Worm (Caenorhabditis elegans) whole organism, early embryonic: Measurements from ENCODE around the gene R04B5.6.

Source experiments
- B0310.2 ChIP-seq: sonication (generic microtip); optimal IDR thresholded peaks from 2 replicates; lab custom pipeline; 2016; ENCODE audit warnings: mild to moderate bottlenecking, missing genetic modification characterization, missing compliant biosample characterization
- F13C5.2 ChIP-seq: sonication (generic microtip); optimal IDR thresholded peaks from 2 replicates; lab custom pipeline; 2017; ENCODE audit warnings: mild to moderate bottlenecking, missing genetic modification characterization, inconsistent platforms, missing compliant biosample characterization
- aly-1 ChIP-seq: sonication (generic microtip); optimal IDR thresholded peaks from 2 replicates; lab custom pipeline; 2016; ENCODE audit warnings: missing genetic modification characterization, missing compliant biosample characterization
- ama-1 ChIP-seq: fragments of 150-350 bp; optimal IDR thresholded peaks from 2 replicates; lab custom pipeline; 2014
- ceh-13 ChIP-seq: fragments of 200-800 bp; sonication (Bioruptor generic); optimal IDR thresholded peaks from 2 replicates; lab custom pipeline; 2018; ENCODE audit warnings: mild to moderate bottlenecking, missing genetic modification characterization, missing compliant biosample characterization
- ceh-36 ChIP-seq: sonication (generic microtip); optimal IDR thresholded peaks from 2 replicates; lab custom pipeline; 2016; ENCODE audit warnings: missing genetic modification characterization, inconsistent platforms, missing compliant biosample characterization
- ets-7 ChIP-seq: sonication (generic microtip); optimal IDR thresholded peaks from 2 replicates; lab custom pipeline; 2016; ENCODE audit warnings: missing genotype, missing genetic modification characterization, missing compliant biosample characterization
- flt-1 ChIP-seq: fragments of 200-800 bp; sonication (Bioruptor generic); IDR thresholded peaks from 2 replicates; pipeline ENCODE4 v1.3.6; 2022; ENCODE audit warnings: missing genetic modification characterization, missing compliant biosample characterization
- hmbx-1 ChIP-seq: sonication (generic microtip); optimal IDR thresholded peaks from 2 replicates; lab custom pipeline; 2016; ENCODE audit warnings: mild to moderate bottlenecking, missing genetic modification characterization, missing compliant biosample characterization
- hmg-4 ChIP-seq: fragments of 200-800 bp; sonication (Bioruptor generic); optimal IDR thresholded peaks from 2 replicates; lab custom pipeline; 2018; ENCODE audit warnings: mild to moderate bottlenecking, missing genetic modification characterization, missing compliant biosample characterization
- hnd-1 ChIP-seq: sonication (generic microtip); optimal IDR thresholded peaks from 2 replicates; lab custom pipeline; 2016; ENCODE audit warnings: missing genetic modification characterization, missing compliant biosample characterization
- pes-1 ChIP-seq: fragments of 200-800 bp; sonication (Bioruptor generic); IDR thresholded peaks from 2 replicates; pipeline ENCODE4 v1.3.6; 2022; ENCODE audit warnings: missing genetic modification reagents, missing genetic modification characterization, missing compliant biosample characterization
- scrt-1 ChIP-seq: fragments of 200-800 bp; sonication (Bioruptor generic); IDR thresholded peaks from 2 replicates; pipeline ENCODE4 v1.3.6; 2022; ENCODE audit warnings: missing genetic modification characterization, missing compliant biosample characterization
- sea-1 ChIP-seq: fragments of 200-800 bp; sonication (Bioruptor generic); conservative IDR thresholded peaks from 2 replicates; pipeline ENCODE4 v1.3.6; 2022; ENCODE audit warnings: missing genetic modification characterization, missing compliant biosample characterization
- tbx-11 ChIP-seq: fragments of 200-800 bp; sonication (Bioruptor generic); IDR thresholded peaks from 2 replicates; pipeline ENCODE4 v1.3.6; 2022; ENCODE audit warnings: missing genetic modification characterization, missing compliant biosample characterization
- tbx-37 ChIP-seq: fragments of 200-800 bp; sonication (Bioruptor generic); conservative IDR thresholded peaks from 2 replicates; pipeline ENCODE4 v1.3.6; 2022; ENCODE audit warnings: missing genetic modification reagents, missing genetic modification characterization, missing compliant biosample characterization
- tra-4 ChIP-seq: sonication (generic microtip); optimal IDR thresholded peaks from 2 replicates; lab custom pipeline; 2017; ENCODE audit warnings: missing genetic modification characterization, missing compliant biosample characterization

Gene R04B5.6

DNA sequence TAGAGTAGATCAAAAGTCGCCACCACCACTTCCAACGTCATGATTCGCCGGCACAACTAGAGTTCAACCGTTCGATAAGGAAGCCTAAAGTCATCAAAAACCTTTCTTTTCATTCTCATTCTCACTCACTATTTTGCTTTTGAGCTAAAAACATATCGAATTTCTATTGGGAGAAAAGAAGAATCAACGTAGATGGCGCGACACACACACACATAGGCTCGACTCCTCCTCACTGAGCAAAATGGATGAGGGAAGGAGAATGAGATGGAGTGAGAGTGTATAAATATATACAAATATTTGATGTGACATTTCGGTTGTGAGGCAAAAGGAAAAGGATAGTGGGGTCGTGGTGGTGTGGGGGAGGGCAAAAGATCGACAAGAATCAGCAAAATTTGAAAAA, 40.2 kb upstream of the R04B5.6 start:
- no peak for TF ChIP-seq ama-1
- TF ChIP-seq hmg-4, result no peak
- TF ChIP-seq scrt-1 (GFP tag; lab: Robert Waterston, UW), result no peak
- no peak for TF ChIP-seq ets-7 (tag; lab: Kevin White, UChicago)
- no peak for TF ChIP-seq ceh-36 (tag; lab: Kevin White, UChicago)
- no peak for TF ChIP-seq ceh-13
- no peak for TF ChIP-seq tbx-37
- TF ChIP-seq B0310.2 (tag; lab: Kevin White, UChicago), result no peak
- no peak for TF ChIP-seq flt-1
- no peak for TF ChIP-seq sea-1 (GFP tag; lab: Robert Waterston, UW)
- TF ChIP-seq hnd-1 (tag; lab: Kevin White, UChicago), result no peak
- no peak for TF ChIP-seq F13C5.2 (tag; lab: Kevin White, UChicago)
- no peak for TF ChIP-seq hmbx-1 (tag; lab: Kevin White, UChicago)

DNA sequence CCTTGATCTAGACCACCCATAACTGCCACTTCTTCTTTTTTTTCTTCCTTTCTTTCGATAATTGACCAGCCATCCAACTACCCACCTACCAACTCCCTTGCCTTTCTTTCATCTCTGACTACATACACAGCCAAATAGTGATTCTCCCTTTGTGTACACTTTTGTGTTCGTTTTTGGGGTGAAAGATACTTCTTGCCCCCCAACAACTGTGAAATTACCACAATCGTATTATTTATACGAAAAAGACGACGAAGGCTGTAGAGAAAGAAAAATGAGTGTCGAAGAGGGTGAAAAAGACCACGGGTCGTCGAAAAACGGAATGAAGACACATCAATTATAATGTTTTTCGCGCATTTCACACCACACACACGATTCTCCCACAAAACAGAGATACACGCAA, 38.5 kb upstream of the R04B5.6 start:
- TF ChIP-seq hmbx-1 (tag; lab: Kevin White, UChicago) (no peak), aly-1 (tag; lab: Kevin White, UChicago) (no peak), tra-4 (tag; lab: Kevin White, UChicago) (no peak)

- TF ChIP-seq ama-1, result no peak
- TF ChIP-seq ceh-13, result no peak
- no peak for TF ChIP-seq hmbx-1 (tag; lab: Kevin White, UChicago)
- no peak for TF ChIP-seq hnd-1 (tag; lab: Kevin White, UChicago)
- no peak for TF ChIP-seq aly-1 (tag; lab: Kevin White, UChicago)
- no peak for TF ChIP-seq sea-1 (GFP tag; lab: Robert Waterston, UW)
- TF ChIP-seq ets-7 (tag; lab: Kevin White, UChicago), result no peak
- no peak for TF ChIP-seq F13C5.2 (tag; lab: Kevin White, UChicago)
Observed at ce11 chrV:10047189-10047588, 37.8 kb upstream of the R04B5.6 start.

- 0 out of 2 replicates have a peak, but pooled peaks have one; percentile 12 for TF ChIP-seq tbx-11 (GFP tag; lab: Robert Waterston, UW)
- TF ChIP-seq pes-1 (GFP tag; lab: Robert Waterston, UW), result 0 out of 2 replicates have a peak, but pooled peaks have one; percentile 60
- TF ChIP-seq scrt-1 (GFP tag; lab: Robert Waterston, UW), result 0 out of 2 replicates have a peak, but pooled peaks have one; percentile 29
Observed at ce11 chrV:10049192-10049816, 35.7 kb upstream of the R04B5.6 start.

DNA sequence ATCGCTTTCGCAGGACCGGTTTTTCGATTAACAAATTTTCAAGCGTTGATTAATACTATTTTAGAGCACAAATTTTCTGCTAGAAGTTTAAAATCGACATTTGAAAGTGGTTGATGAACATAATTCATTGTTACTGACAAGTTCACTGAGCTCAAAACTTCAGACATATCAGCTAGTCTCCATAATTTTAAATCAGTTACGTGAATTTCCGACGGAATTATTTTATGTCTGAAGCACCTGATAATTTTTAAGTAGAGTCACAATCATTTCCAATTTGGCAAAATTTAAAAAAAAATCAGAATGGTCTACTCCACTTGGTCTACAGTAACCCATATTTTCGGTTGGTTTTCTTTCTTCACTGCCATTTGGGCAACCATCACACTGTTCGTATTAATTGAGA, 33.1 kb upstream of the R04B5.6 start, which contains the start of gene str-118:
Gene str-118, plus strand, starts transcription at position 301 of the 400 bp plus-strand sequence.
- TF ChIP-seq tbx-37 (no peak), B0310.2 (tag; lab: Kevin White, UChicago) (no peak), scrt-1 (GFP tag; lab: Robert Waterston, UW) (no peak), ets-7 (tag; lab: Kevin White, UChicago) (no peak), tbx-11 (GFP tag; lab: Robert Waterston, UW) (no peak), flt-1 (no peak), ceh-36 (tag; lab: Kevin White, UChicago) (no peak), hmg-4 (no peak), pes-1 (GFP tag; lab: Robert Waterston, UW) (no peak), ceh-13 (no peak), hnd-1 (tag; lab: Kevin White, UChicago) (no peak), tra-4 (tag; lab: Kevin White, UChicago) (no peak), hmbx-1 (tag; lab: Kevin White, UChicago) (no peak), ama-1 (no peak), sea-1 (GFP tag; lab: Robert Waterston, UW) (no peak)

DNA sequence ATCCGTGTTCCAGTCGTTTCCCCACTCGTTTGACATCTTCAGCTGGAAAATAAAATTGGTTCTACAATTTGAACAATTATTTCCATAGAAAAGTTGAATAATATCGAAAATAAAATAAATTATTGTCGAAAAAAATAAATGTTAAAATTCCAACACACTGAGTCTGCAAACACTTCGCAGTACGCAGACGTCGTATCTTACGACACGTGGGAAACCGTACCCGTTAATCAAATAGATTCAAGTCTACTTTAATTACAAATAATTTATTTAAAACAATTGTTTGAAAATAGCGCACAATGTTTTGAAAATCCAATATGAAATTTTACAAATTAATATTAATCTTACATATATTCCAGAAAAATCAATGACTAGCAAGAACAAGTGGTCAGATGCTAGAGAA, 30.1 kb upstream of the R04B5.6 start, which contains the start of gene yif-1:
Gene yif-1, minus strand, starts transcription at position 42 of the 400 bp plus-strand sequence.
- TF ChIP-seq hmbx-1 (tag; lab: Kevin White, UChicago), result no peak
- TF ChIP-seq scrt-1 (GFP tag; lab: Robert Waterston, UW), result no peak
- no peak for TF ChIP-seq tbx-37
- TF ChIP-seq ets-7 (tag; lab: Kevin White, UChicago), result no peak
- no peak for TF ChIP-seq hmg-4

DNA sequence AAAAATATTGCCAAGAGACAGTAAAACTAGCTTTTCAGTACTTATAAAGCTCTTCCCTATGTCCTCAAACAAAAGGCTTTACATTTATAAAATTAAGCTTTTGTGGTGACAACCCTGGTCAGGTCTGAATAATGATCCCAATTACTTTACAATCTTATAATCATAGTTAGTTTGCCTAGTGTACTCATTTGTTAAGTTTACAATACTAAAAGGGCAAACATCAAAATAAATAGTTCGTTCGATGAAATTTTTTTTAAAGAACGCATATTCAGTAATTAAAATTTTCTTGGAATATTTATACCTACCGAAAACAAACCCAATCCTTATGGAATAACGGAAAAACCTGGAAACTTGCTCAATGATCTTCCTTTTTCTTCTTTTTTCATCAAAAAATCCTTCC, 26.2 kb upstream of the R04B5.6 start:
- TF ChIP-seq ets-7 (tag; lab: Kevin White, UChicago) (no peak), ceh-13 (no peak), F13C5.2 (tag; lab: Kevin White, UChicago) (no peak), scrt-1 (GFP tag; lab: Robert Waterston, UW) (no peak), ama-1 (no peak), tbx-11 (GFP tag; lab: Robert Waterston, UW) (no peak), ceh-36 (tag; lab: Kevin White, UChicago) (no peak), tbx-37 (no peak), aly-1 (tag; lab: Kevin White, UChicago) (no peak), tra-4 (tag; lab: Kevin White, UChicago) (no peak), flt-1 (no peak), pes-1 (GFP tag; lab: Robert Waterston, UW) (no peak), B0310.2 (tag; lab: Kevin White, UChicago) (no peak), hmbx-1 (tag; lab: Kevin White, UChicago) (no peak), hnd-1 (tag; lab: Kevin White, UChicago) (no peak), sea-1 (GFP tag; lab: Robert Waterston, UW) (no peak), hmg-4 (no peak)

ce11 chrV:10060039-10060438, 24.9 kb upstream of the R04B5.6 start:
- no peak for TF ChIP-seq tbx-11 (GFP tag; lab: Robert Waterston, UW)
- TF ChIP-seq flt-1, result no peak
- no peak for TF ChIP-seq ceh-36 (tag; lab: Kevin White, UChicago)
- no peak for TF ChIP-seq ets-7 (tag; lab: Kevin White, UChicago)
- no peak for TF ChIP-seq ama-1
